Fruit fly (Drosophila melanogaster) whole organism, embryonic: Measurements from ENCODE around the gene ftz-f1.

Experiments used
- Adf1 ChIP-seq: fragments of 200-800 bp; sonication (Bioruptor generic); IDR thresholded peaks from 2 replicates; pipeline ENCODE4 v1.3.6; 2022; ENCODE audit warnings: missing biosample characterization, missing genetic modification characterization
- CG10431 ChIP-seq: fragments of 200-800 bp; sonication (Bioruptor generic); optimal IDR thresholded peaks from 3 replicates; lab custom pipeline; 2018; ENCODE audit warnings: missing biosample characterization, mild to moderate bottlenecking, missing genetic modification characterization
- CG10543 ChIP-seq: fragments of 200-800 bp; sonication (Bioruptor generic); optimal IDR thresholded peaks from 3 replicates; lab custom pipeline; 2017; ENCODE audit warnings: missing biosample characterization, mild to moderate bottlenecking, missing genetic modification characterization, moderate library complexity
- CG11695 ChIP-seq: fragments of 200-800 bp; sonication (Bioruptor generic); IDR thresholded peaks from 3 replicates; pipeline ENCODE4 v1.3.6; 2022; ENCODE audit warnings: missing biosample characterization, missing genetic modification characterization
- CG17186 ChIP-seq: fragments of 200-800 bp; sonication (Bioruptor generic); optimal IDR thresholded peaks from 3 replicates; lab custom pipeline; 2017; ENCODE audit warnings: missing biosample characterization, missing genetic modification reagents, missing genetic modification characterization
- CG17359 ChIP-seq: fragments of 200-800 bp; sonication (Bioruptor generic); optimal IDR thresholded peaks from 3 replicates; lab custom pipeline; 2018; ENCODE audit warnings: missing biosample characterization, mild to moderate bottlenecking, missing genetic modification characterization, moderate library complexity
- CG30403 ChIP-seq: fragments of 200-800 bp; sonication (Bioruptor generic); optimal IDR thresholded peaks from 3 replicates; lab custom pipeline; 2016; ENCODE audit warnings: missing biosample characterization, missing genetic modification characterization
- CG31224 ChIP-seq: fragments of 200-800 bp; sonication (Bioruptor generic); IDR thresholded peaks from 2 replicates; pipeline ENCODE4 v1.3.6; 2022; ENCODE audit warnings: missing biosample characterization, missing genetic modification characterization
- CG32772 ChIP-seq: fragments of 200-800 bp; sonication (Bioruptor generic); IDR thresholded peaks from 2 replicates; pipeline ENCODE4 v1.3.6; 2022; ENCODE audit warnings: missing biosample characterization, missing genetic modification characterization
- CG4404 ChIP-seq: fragments of 200-800 bp; sonication (Bioruptor generic); IDR thresholded peaks from 2 replicates; pipeline ENCODE4 v1.3.6; 2022; ENCODE audit warnings: missing biosample characterization, missing genetic modification characterization
- CG4730 ChIP-seq: fragments of 200-800 bp; sonication (Bioruptor generic); IDR thresholded peaks from 2 replicates; pipeline ENCODE4 v1.3.6; 2022; ENCODE audit warnings: missing biosample characterization, missing genetic modification characterization
- CG6175 ChIP-seq: fragments of 200-800 bp; sonication (Bioruptor generic); IDR thresholded peaks from 3 replicates; pipeline ENCODE4 v1.3.6; 2022; ENCODE audit warnings: missing biosample characterization, missing genetic modification characterization
- CG6254 ChIP-seq: fragments of 200-800 bp; sonication (Bioruptor generic); optimal IDR thresholded peaks from 3 replicates; lab custom pipeline; 2017; ENCODE audit warnings: mild to moderate bottlenecking, missing biosample characterization, missing genetic modification reagents, missing genetic modification characterization
- CG6272 ChIP-seq: fragments of 200-800 bp; sonication (Bioruptor generic); IDR thresholded peaks from 2 replicates; pipeline ENCODE4 v1.3.6; 2022; ENCODE audit warnings: missing biosample characterization, missing genetic modification characterization
- CG6654 ChIP-seq: fragments of 200-800 bp; sonication (Bioruptor generic); optimal IDR thresholded peaks from 2 replicates; lab custom pipeline; 2017; ENCODE audit warnings: missing biosample characterization, mild to moderate bottlenecking, missing genetic modification characterization
- CG6765 ChIP-seq: fragments of 200-800 bp; sonication (Bioruptor generic); optimal IDR thresholded peaks from 3 replicates; lab custom pipeline; 2017; ENCODE audit warnings: missing biosample characterization, mild to moderate bottlenecking, missing genetic modification characterization
- CG8281 ChIP-seq: fragments of 200-800 bp; sonication (Bioruptor generic); optimal IDR thresholded peaks from 2 replicates; lab custom pipeline; 2018; ENCODE audit warnings: missing biosample characterization, mild to moderate bottlenecking, missing genetic modification characterization, moderate library complexity
- CG9817 ChIP-seq: fragments of 200-800 bp; sonication (Bioruptor generic); optimal IDR thresholded peaks from 2 replicates; lab custom pipeline; 2018; ENCODE audit warnings: missing biosample characterization, mild to moderate bottlenecking, missing genetic modification characterization, moderate library complexity
- D ChIP-seq, 2 experiments: fragments of 200-800 bp in 1 of 2; fragments of >200 bp in 1 of 2; sonication (Bioruptor generic) in 1 of 2; optimal IDR thresholded peaks; 2 replicates in 1 of 2; 3 replicates in 1 of 2; lab custom pipeline; 2017; ENCODE audit warnings: mild to moderate bottlenecking in 1 of 2, missing biosample characterization in 1 of 2, missing genetic modification characterization in 1 of 2, missing genetic modification reagents in 1 of 2
- Elba2 ChIP-seq: fragments of 200-800 bp; sonication (Bioruptor generic); optimal IDR thresholded peaks from 3 replicates; lab custom pipeline; 2016; ENCODE audit warnings: missing biosample characterization, missing genetic modification characterization
- Hey ChIP-seq: fragments of 200-800 bp; sonication (Bioruptor generic); optimal IDR thresholded peaks from 3 replicates; lab custom pipeline; 2018; ENCODE audit warnings: missing biosample characterization, mild to moderate bottlenecking, missing genetic modification characterization
- Med ChIP-seq: fragments of 200-800 bp; sonication (Bioruptor generic); peaks from one replicate; lab custom pipeline; 2016; ENCODE audit warnings: missing biosample characterization, missing genetic modification characterization, mild to moderate bottlenecking, inconsistent platforms, moderate library complexity
- Myb ChIP-seq: fragments of 200-800 bp; sonication (Bioruptor generic); optimal IDR thresholded peaks from 2 replicates; lab custom pipeline; 2016; ENCODE audit warnings: missing biosample characterization, missing genetic modification characterization
- Optix ChIP-seq: fragments of 200-800 bp; sonication (Bioruptor generic); IDR thresholded peaks from 3 replicates; pipeline ENCODE4 v1.3.6; 2022; ENCODE audit warnings: missing biosample characterization, missing genetic modification characterization
- Ravus ChIP-seq: fragments of 200-800 bp; sonication (Bioruptor generic); IDR thresholded peaks from 2 replicates; pipeline ENCODE4 v1.3.6; 2022; ENCODE audit warnings: missing biosample characterization, missing genetic modification characterization
- Rx ChIP-seq: fragments of 200-800 bp; sonication (Bioruptor generic); IDR thresholded peaks from 2 replicates; pipeline ENCODE4 v1.3.6; 2022; ENCODE audit warnings: missing biosample characterization, missing genetic modification characterization
- Tbp ChIP-seq: fragments of >200 bp; optimal IDR thresholded peaks from 2 replicates; lab custom pipeline; 2018; ENCODE audit warnings: missing biosample characterization, missing genetic modification characterization
- bbx ChIP-seq: fragments of 200-800 bp; sonication (Bioruptor generic); IDR thresholded peaks from 2 replicates; pipeline ENCODE4 v1.3.6; 2022; ENCODE audit warnings: missing biosample characterization, missing genetic modification characterization; ENCODE audit not compliant: partially characterized antibody
- bowl ChIP-seq: fragments of 200-800 bp; sonication (Bioruptor generic); IDR thresholded peaks from 2 replicates; pipeline ENCODE4 v1.3.6; 2022; ENCODE audit warnings: missing biosample characterization, missing genetic modification characterization
- croc ChIP-seq: fragments of 200-800 bp; sonication (Bioruptor generic); conservative IDR thresholded peaks from 3 replicates; pipeline ENCODE4 v1.3.6; 2022; ENCODE audit warnings: missing biosample characterization, missing genetic modification characterization
- crp ChIP-seq, 2 experiments: fragments of 200-800 bp; sonication (Bioruptor generic); optimal IDR thresholded peaks; 2 replicates in 1 of 2; 3 replicates in 1 of 2; lab custom pipeline; 2017; ENCODE audit warnings: missing biosample characterization in 2 of 2, missing genetic modification characterization in 2 of 2, mild to moderate bottlenecking in 1 of 2, moderate library complexity in 1 of 2
- da ChIP-seq: fragments of 200-800 bp; sonication (Bioruptor generic); optimal IDR thresholded peaks from 2 replicates; lab custom pipeline; 2016; ENCODE audit warnings: missing biosample characterization, missing genetic modification characterization
- danr ChIP-seq: fragments of 200-800 bp; sonication (Bioruptor generic); IDR thresholded peaks from 2 replicates; pipeline ENCODE4 v1.3.6; 2022; ENCODE audit warnings: missing biosample characterization, missing genetic modification characterization
- dm ChIP-seq: fragments of 200-800 bp; sonication (Bioruptor generic); optimal IDR thresholded peaks from 3 replicates; lab custom pipeline; 2016; ENCODE audit warnings: missing biosample characterization, missing genetic modification characterization
- dmrt11E ChIP-seq: fragments of 200-800 bp; sonication (Bioruptor generic); optimal IDR thresholded peaks from 3 replicates; lab custom pipeline; 2018; ENCODE audit warnings: missing biosample characterization, mild to moderate bottlenecking, missing genetic modification characterization, moderate library complexity
- ewg ChIP-seq: fragments of 200-800 bp; sonication (Bioruptor generic); optimal IDR thresholded peaks from 3 replicates; lab custom pipeline; 2017; ENCODE audit warnings: mild to moderate bottlenecking, missing biosample characterization, missing genetic modification reagents, missing genetic modification characterization
- fd102C ChIP-seq: fragments of 200-800 bp; sonication (Bioruptor generic); optimal IDR thresholded peaks from 2 replicates; lab custom pipeline; 2018; ENCODE audit warnings: missing biosample characterization, mild to moderate bottlenecking, missing genetic modification characterization, moderate library complexity
- gce ChIP-seq: fragments of 200-800 bp; sonication (Bioruptor generic); IDR thresholded peaks from 3 replicates; pipeline ENCODE4 v1.3.6; 2022; ENCODE audit warnings: missing biosample characterization, missing genetic modification characterization
- grn ChIP-seq: fragments of 200-800 bp; sonication (Bioruptor generic); optimal IDR thresholded peaks from 3 replicates; lab custom pipeline; 2017; ENCODE audit warnings: missing biosample characterization, missing genetic modification characterization
- klu ChIP-seq: fragments of 200-800 bp; sonication (Bioruptor generic); IDR thresholded peaks from 2 replicates; pipeline ENCODE4 v1.3.6; 2022; ENCODE audit warnings: missing biosample characterization, missing genetic modification characterization
- kni ChIP-seq: fragments of 200-800 bp; sonication (Bioruptor generic); optimal IDR thresholded peaks from 3 replicates; lab custom pipeline; 2017; ENCODE audit warnings: mild to moderate bottlenecking, missing biosample characterization, missing genetic modification reagents, missing genetic modification characterization
- lov ChIP-seq, 2 experiments: fragments of 200-800 bp in 1 of 2; fragments of >200 bp in 1 of 2; sonication (Bioruptor generic) in 1 of 2; IDR thresholded peaks in 1 of 2; optimal IDR thresholded peaks in 1 of 2; 2 replicates in 1 of 2; 3 replicates in 1 of 2; pipeline versions ENCODE4 v1.3.6 to Lab custom; 2017 to 2022; ENCODE audit warnings: missing biosample characterization in 1 of 2, missing genetic modification characterization in 1 of 2
- mirr ChIP-seq: fragments of 200-800 bp; sonication (Bioruptor generic); optimal IDR thresholded peaks from 3 replicates; lab custom pipeline; 2018; ENCODE audit warnings: missing biosample characterization, mild to moderate bottlenecking, missing genetic modification characterization
- mld ChIP-seq: fragments of 200-800 bp; sonication (Bioruptor generic); IDR thresholded peaks from 3 replicates; pipeline ENCODE4 v1.3.6; 2022; ENCODE audit warnings: missing biosample characterization, missing genetic modification characterization; ENCODE audit not compliant: partially characterized antibody
- pho ChIP-seq: fragments of 200-800 bp; sonication (Bioruptor generic); optimal IDR thresholded peaks from 2 replicates; lab custom pipeline; 2016; ENCODE audit warnings: missing biosample characterization, missing genetic modification characterization
- slp2 ChIP-seq: fragments of 200-800 bp; sonication (Bioruptor generic); optimal IDR thresholded peaks from 2 replicates; lab custom pipeline; 2016; ENCODE audit warnings: missing biosample characterization, missing genetic modification characterization
- twi ChIP-seq: fragments of 200-800 bp; optimal IDR thresholded peaks from 2 replicates; lab custom pipeline; 2019; ENCODE audit warnings: missing biosample characterization, mild to moderate bottlenecking, missing genetic modification characterization, moderate library complexity
- unpg ChIP-seq: fragments of 200-800 bp; sonication (Bioruptor generic); optimal IDR thresholded peaks from 3 replicates; lab custom pipeline; 2018; ENCODE audit warnings: missing biosample characterization, mild to moderate bottlenecking, missing genetic modification characterization, moderate library complexity
- vfl ChIP-seq: fragments of 200-800 bp; sonication (Bioruptor generic); optimal IDR thresholded peaks from 2 replicates; lab custom pipeline; 2016; ENCODE audit warnings: missing biosample characterization, missing genetic modification characterization

ftz-f1 gene

dm6 chr3L:18822450-18823220, 21.5 kb upstream of the ftz-f1 start, which contains the start of gene Cat (continued):
- TF ChIP-seq D (optimal IDR thresholded peaks at IDR 0.05; lab: Kevin White, UChicago) (peak; percentile 22), D (GFP tag; optimal IDR thresholded peaks at IDR 0.05; lab: Kevin White, UChicago) (no peak), CG6654 (GFP tag; lab: Kevin White, UChicago) (no peak), unpg (GFP tag; lab: Kevin White, UChicago) (peak; percentile 29), grn (GFP tag; lab: Kevin White, UChicago) (no peak), Ravus (GFP tag; lab: Robert Waterston, UW) (no peak), ewg (GFP tag; lab: Kevin White, UChicago) (peak; percentile 10), gce (GFP tag; lab: Robert Waterston, UW) (no peak), slp2 (no peak), croc (GFP tag; lab: Robert Waterston, UW) (no peak), Hey (tag; lab: Kevin White, UChicago) (no peak), da (GFP tag; lab: Kevin White, UChicago) (no peak), crp (GFP tag; optimal IDR thresholded peaks at IDR 0.05; lab: Kevin White, UChicago) (peak in 1 of 2 experiments; percentile 12), CG9817 (tag; lab: Kevin White, UChicago) (no peak), fd102C (no peak), Elba2 (GFP tag; lab: Kevin White, UChicago) (peak; percentile 94), Adf1 (peak; percentile 44), CG4730 (no peak), mld (GFP tag; lab: Robert Waterston, UW) (peak; percentile 73; the same call in 2 of the 3 replicates), dmrt11E (tag; lab: Kevin White, UChicago) (peak; percentile 4), CG6765 (GFP tag; lab: Kevin White, UChicago) (peak; percentile 43), CG10431 (no peak), Myb (GFP tag; lab: Kevin White, UChicago) (peak; percentile 25), Med (GFP tag; lab: Kevin White, UChicago) (peak; percentile 83), klu (GFP tag; lab: Robert Waterston, UW) (no peak), mirr (GFP tag; lab: Kevin White, UChicago) (peak; percentile 46), CG4404 (GFP tag; lab: Robert Waterston, UW) (no peak), vfl (GFP tag; lab: Kevin White, UChicago) (peak; percentile 52), twi (tag; lab: Kevin White, UChicago) (no peak), Optix (GFP tag; lab: Robert Waterston, UW) (no peak), CG6254 (GFP tag; lab: Kevin White, UChicago) (no peak), Tbp (GFP tag; lab: Kevin White, UChicago) (no peak), CG32772 (no peak), CG8281 (tag; lab: Kevin White, UChicago) (no peak), danr (GFP tag; lab: Robert Waterston, UW) (no peak), lov (optimal IDR thresholded peaks at IDR 0.05; lab: Kevin White, UChicago) (no peak), lov (GFP tag; IDR thresholded peaks at IDR 0.05; lab: Robert Waterston, UW) (no peak), Rx (GFP tag; lab: Robert Waterston, UW) (no peak), bbx (GFP tag; lab: Robert Waterston, UW) (peak; percentile 88), pho (GFP tag; lab: Kevin White, UChicago) (no peak), dm (GFP tag; lab: Kevin White, UChicago) (no peak), CG10543 (GFP tag; lab: Kevin White, UChicago) (peak; percentile 52), CG6272 (GFP tag; lab: Robert Waterston, UW) (no peak), kni (GFP tag; lab: Kevin White, UChicago) (peak; percentile 17), CG17186 (GFP tag; lab: Kevin White, UChicago) (peak; percentile 30), CG6175 (no peak), CG11695 (GFP tag; lab: Robert Waterston, UW) (no peak), CG30403 (GFP tag; lab: Kevin White, UChicago) (peak; percentile 63), CG31224 (GFP tag; lab: Robert Waterston, UW) (no peak), CG17359 (tag; lab: Kevin White, UChicago) (no peak), bowl (GFP tag; lab: Robert Waterston, UW) (no peak)
